Worm (Caenorhabditis elegans) whole organism, L4 larva: ENCODE results near the gene K09F6.6.

Experiments
- egl-27 ChIP-seq: sonication (generic microtip); optimal IDR thresholded peaks from 3 replicates; lab custom pipeline; 2017; ENCODE audit warnings: missing biosample characterization, missing genetic modification reagents, missing genetic modification characterization
- fos-1 ChIP-seq: fragments of 150-350 bp; optimal IDR thresholded peaks from 2 replicates; lab custom pipeline; 2014; ENCODE audit warnings: missing biosample characterization, missing genetic modification characterization
- lin-13 ChIP-seq: fragments of 150-350 bp; optimal IDR thresholded peaks from 2 replicates; lab custom pipeline; 2014; ENCODE audit warnings: missing biosample characterization, missing genetic modification reagents, missing genetic modification characterization
- nhr-76 ChIP-seq: fragments of 150-350 bp; optimal IDR thresholded peaks from 2 replicates; lab custom pipeline; 2014; ENCODE audit warnings: missing biosample characterization, missing genetic modification characterization
- skn-1 ChIP-seq: fragments of 150-350 bp; optimal IDR thresholded peaks from 2 replicates; lab custom pipeline; 2014; ENCODE audit warnings: missing biosample characterization, missing genetic modification characterization

ce11 chrII:2292027-2292426 lies 12.9 kb upstream of the K09F6.6 start, which contains the start of gene K09F6.7:
- TF ChIP-seq skn-1 (tag; lab: Kevin White, UChicago) (no peak), egl-27 (no peak), fos-1 (tag; lab: Kevin White, UChicago) (no peak), lin-13 (no peak), nhr-76 (tag; lab: Kevin White, UChicago) (no peak)
